Worm (Caenorhabditis elegans): Measurements from ENCODE around the gene pgp-3.

pgp-3 gene

DNA sequence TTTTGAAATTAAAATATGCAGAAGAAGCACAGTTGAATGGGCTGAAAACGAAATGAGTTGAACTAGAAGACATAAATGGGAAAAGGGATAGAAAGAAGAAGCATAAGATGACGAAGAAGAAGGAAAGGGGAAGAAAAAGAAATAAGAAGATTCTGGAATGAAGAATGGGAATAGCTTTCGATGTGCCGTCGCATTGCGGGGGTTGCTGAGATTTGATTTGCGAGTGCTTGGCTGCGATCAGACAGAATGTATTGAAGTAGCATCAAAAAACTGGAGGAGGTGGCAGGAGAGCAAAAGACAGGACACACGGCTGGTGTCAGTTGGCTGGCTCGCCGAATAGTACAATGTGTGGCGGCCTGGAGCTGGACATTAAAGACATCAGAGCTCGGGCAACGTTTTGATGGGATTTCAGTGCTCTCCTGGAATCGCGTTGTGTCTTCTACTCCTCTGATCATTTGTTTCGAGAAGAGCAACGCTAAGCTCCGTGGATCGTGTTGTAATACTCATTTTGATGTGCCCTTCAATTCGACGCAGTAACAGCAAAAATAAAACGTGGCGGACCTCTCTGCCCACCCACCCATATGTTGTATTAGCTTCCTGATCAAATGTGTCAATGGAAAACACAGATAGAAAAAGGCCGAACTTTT lies 27.3 kb downstream of the pgp-3 start (continued):
- TF ChIP-seq ceh-9 (tag; optimal IDR thresholded peaks at IDR 0.05): no peak
- no peak for TF ChIP-seq ceh-48 (tag; optimal IDR thresholded peaks at IDR 0.05)
- TF ChIP-seq T23F11.4 (GFP tag; optimal IDR thresholded peaks at IDR 0.05): no peak
- TF ChIP-seq odd-2 (tag; optimal IDR thresholded peaks at IDR 0.05): no peak
- no peak for TF ChIP-seq ceh-6 (GFP tag; optimal IDR thresholded peaks at IDR 0.05)
- no peak for TF ChIP-seq mec-3 (tag; optimal IDR thresholded peaks at IDR 0.05; ENCODE audit: borderline replicate concordance)
- no peak for TF ChIP-seq nhr-232 (tag; optimal IDR thresholded peaks at IDR 0.05)
- TF ChIP-seq nfya-1 (tag; optimal IDR thresholded peaks at IDR 0.05): no peak
- peak; percentile 58 for TF ChIP-seq unc-55 (GFP tag; optimal IDR thresholded peaks at IDR 0.05)
- no peak for TF ChIP-seq ahr-1 (tag; optimal IDR thresholded peaks at IDR 0.05)
- TF ChIP-seq ceh-30 (tag; optimal IDR thresholded peaks at IDR 0.05): no peak
- no peak for TF ChIP-seq fax-1 (tag; optimal IDR thresholded peaks at IDR 0.05)
- TF ChIP-seq K09A11.1 (tag; optimal IDR thresholded peaks at IDR 0.05; ENCODE audit: insufficient read depth): no peak
- TF ChIP-seq ref-2 (tag; optimal IDR thresholded peaks at IDR 0.05): peak; percentile 38
- TF ChIP-seq syd-9 (tag; optimal IDR thresholded peaks at IDR 0.05): peak; percentile 61
- peak; percentile 48 for TF ChIP-seq ceh-31 (tag; optimal IDR thresholded peaks at IDR 0.05)
- no peak for TF ChIP-seq C38D4.7 (GFP tag; optimal IDR thresholded peaks at IDR 0.05)
- TF ChIP-seq ceh-14 (tag; optimal IDR thresholded peaks at IDR 0.05): peak; percentile 2
- no peak for TF ChIP-seq elt-2 (tag; optimal IDR thresholded peaks at IDR 0.05)
- TF ChIP-seq sox-2 (GFP tag; IDR thresholded peaks at IDR 0.05): no peak
- TF ChIP-seq ceh-22 (tag; optimal IDR thresholded peaks at IDR 0.05): no peak
- no peak for TF ChIP-seq ztf-16 (tag; optimal IDR thresholded peaks at IDR 0.05)
- no peak for TF ChIP-seq npax-4 (tag; optimal IDR thresholded peaks at IDR 0.05)
- no peak for TF ChIP-seq ama-1 (optimal IDR thresholded peaks at IDR 0.05)
- TF ChIP-seq pax-1 (tag; optimal IDR thresholded peaks at IDR 0.05): no peak
- no peak for TF ChIP-seq hlh-6 (tag; optimal IDR thresholded peaks at IDR 0.05)
- TF ChIP-seq ceh-18 (tag; optimal IDR thresholded peaks at IDR 0.05): peak; percentile 89
- no peak for TF ChIP-seq fkh-10 (GFP tag; optimal IDR thresholded peaks at IDR 0.05)
- TF ChIP-seq elt-4 (tag; optimal IDR thresholded peaks at IDR 0.05): no peak
- TF ChIP-seq pha-4 (tag; optimal IDR thresholded peaks at IDR 0.05): no peak
- TF ChIP-seq che-1 (tag; optimal IDR thresholded peaks at IDR 0.05): no peak
- no peak for TF ChIP-seq eyg-1 (tag; optimal IDR thresholded peaks at IDR 0.05)
- no peak for TF ChIP-seq hlh-8 (tag; optimal IDR thresholded peaks at IDR 0.05)
- no peak for TF ChIP-seq pha-2 (tag; optimal IDR thresholded peaks at IDR 0.05)
- no peak for TF ChIP-seq lin-11 (tag; optimal IDR thresholded peaks at IDR 0.05)
- no peak for TF ChIP-seq gmeb-2 (tag; optimal IDR thresholded peaks at IDR 0.05)
- peak; percentile 25 for TF ChIP-seq C08G9.2 (tag; optimal IDR thresholded peaks at IDR 0.05)
- TF ChIP-seq K02D7.2 (tag; optimal IDR thresholded peaks at IDR 0.05): no peak
- TF ChIP-seq hlh-15 (tag; optimal IDR thresholded peaks at IDR 0.05): no peak
- no peak for TF ChIP-seq ceh-19 (GFP tag; optimal IDR thresholded peaks at IDR 0.05)
- TF ChIP-seq dve-1 (tag; optimal IDR thresholded peaks at IDR 0.05): no peak
- no peak for TF ChIP-seq nhr-11 (tag; optimal IDR thresholded peaks at IDR 0.05)
- TF ChIP-seq rnt-1 (tag; optimal IDR thresholded peaks at IDR 0.05): peak; percentile 82
- TF ChIP-seq tbx-7 (tag; optimal IDR thresholded peaks at IDR 0.05): no peak

DNA sequence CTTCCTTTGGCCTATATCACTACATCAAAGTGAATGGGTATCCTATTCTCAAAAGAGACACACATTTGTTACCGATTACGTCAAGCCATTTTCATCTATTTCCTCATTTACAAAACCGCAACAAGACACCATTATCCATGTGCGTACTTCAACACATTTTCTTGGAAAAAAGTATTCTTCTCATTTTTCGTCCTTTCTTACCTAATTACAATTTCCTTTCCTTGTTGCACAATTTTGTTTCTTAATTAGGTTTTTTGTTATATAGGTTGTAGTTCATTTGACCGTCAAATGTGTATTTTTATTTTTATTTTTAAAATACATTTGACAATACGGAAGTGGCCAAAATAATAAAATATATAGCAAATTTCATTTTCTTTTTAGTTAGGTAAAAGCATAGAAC lies 31.4 kb downstream of the pgp-3 start:
- TF ChIP-seq sox-4 (tag; optimal IDR thresholded peaks at IDR 0.05) (no peak), zip-5 (tag; optimal IDR thresholded peaks at IDR 0.05) (no peak)

Data from whole organism, late embryonic.